Worm (Caenorhabditis elegans) whole organism, young adult: ENCODE measurements around the gene let-653.

Experiments
- B0035.1 ChIP-seq: sonication (generic microtip); optimal IDR thresholded peaks from 2 replicates; lab custom pipeline; 2016; ENCODE audit warnings: missing genetic modification characterization, mild to moderate bottlenecking, missing compliant biosample characterization, missing genotype, missing genetic modification reagents
- D2030.7 ChIP-seq: fragments of 200-800 bp; sonication (Bioruptor generic); IDR thresholded peaks from 2 replicates; pipeline ENCODE4 v1.3.6; 2022; ENCODE audit warnings: missing genetic modification reagents, missing genetic modification characterization, missing compliant biosample characterization
- F22D6.2 ChIP-seq: sonication (generic microtip); optimal IDR thresholded peaks from 2 replicates; lab custom pipeline; 2016; ENCODE audit warnings: mild to moderate bottlenecking, missing genetic modification characterization, missing compliant biosample characterization
- F37B4.10 ChIP-seq: fragments of 200-800 bp; sonication (Bioruptor generic); IDR thresholded peaks from 2 replicates; pipeline ENCODE4 v1.3.6; 2022; ENCODE audit warnings: missing genetic modification characterization, missing compliant biosample characterization
- F39B2.1 ChIP-seq: fragments of 200-800 bp; sonication (Bioruptor generic); IDR thresholded peaks from 2 replicates; pipeline ENCODE4 v1.3.6; 2022; ENCODE audit warnings: missing genetic modification reagents, missing genetic modification characterization, missing compliant biosample characterization
- F57C9.4 ChIP-seq: sonication (generic microtip); optimal IDR thresholded peaks from 2 replicates; lab custom pipeline; 2017; ENCODE audit warnings: mild to moderate bottlenecking, missing genetic modification characterization, missing compliant biosample characterization
- K11D2.4 ChIP-seq: fragments of 200-800 bp; sonication (Bioruptor generic); IDR thresholded peaks from 2 replicates; pipeline ENCODE4 v1.3.6; 2022; ENCODE audit warnings: missing genetic modification reagents, missing genetic modification characterization, missing compliant biosample characterization
- T07F8.4 ChIP-seq: sonication (generic microtip); optimal IDR thresholded peaks from 2 replicates; lab custom pipeline; 2016; ENCODE audit warnings: mild to moderate bottlenecking, missing genetic modification characterization, moderate library complexity, missing compliant biosample characterization
- T26A5.8 ChIP-seq: sonication (generic microtip); optimal IDR thresholded peaks from 2 replicates; lab custom pipeline; 2016; ENCODE audit warnings: missing genetic modification characterization, missing compliant biosample characterization
- Y53G8AR.9 ChIP-seq: fragments of 200-800 bp; sonication (Bioruptor generic); conservative IDR thresholded peaks from 2 replicates; pipeline ENCODE4 v1.3.6; 2022; ENCODE audit warnings: missing genetic modification reagents, missing genetic modification characterization, missing compliant biosample characterization
- Y79H2A.3 ChIP-seq: fragments of 200-800 bp; sonication (Bioruptor generic); conservative IDR thresholded peaks from 2 replicates; pipeline ENCODE4 v1.3.6; 2022; ENCODE audit warnings: missing genetic modification reagents, missing genetic modification characterization, missing compliant biosample characterization
- Y95B8A.8 ChIP-seq: fragments of 200-800 bp; sonication (Bioruptor generic); IDR thresholded peaks from 2 replicates; pipeline ENCODE4 v1.3.6; 2022; ENCODE audit warnings: missing genetic modification reagents, missing genetic modification characterization, missing compliant biosample characterization
- atf-7 ChIP-seq: sonication (generic microtip); optimal IDR thresholded peaks from 2 replicates; lab custom pipeline; 2017; ENCODE audit warnings: mild to moderate bottlenecking, missing genetic modification characterization, missing compliant biosample characterization
- attf-3 ChIP-seq: fragments of 200-800 bp; sonication (Bioruptor generic); conservative IDR thresholded peaks from 2 replicates; pipeline ENCODE4 v1.3.6; 2022; ENCODE audit warnings: missing genetic modification reagents, missing genetic modification characterization, missing compliant biosample characterization
- attf-6 ChIP-seq: fragments of 200-800 bp; sonication (Bioruptor generic); IDR thresholded peaks from 2 replicates; pipeline ENCODE4 v1.3.6; 2022; ENCODE audit warnings: missing genetic modification reagents, missing genetic modification characterization, missing compliant biosample characterization
- cebp-2 ChIP-seq: fragments of 200-800 bp; sonication (Bioruptor generic); IDR thresholded peaks from 2 replicates; pipeline ENCODE4 v1.3.6; 2022; ENCODE audit warnings: missing genetic modification characterization, missing compliant biosample characterization
- ceh-27 ChIP-seq: fragments of 200-800 bp; sonication (Bioruptor generic); optimal IDR thresholded peaks from 2 replicates; lab custom pipeline; 2018; ENCODE audit warnings: mild to moderate bottlenecking, missing genetic modification characterization, moderate library complexity, missing compliant biosample characterization
- ceh-91 ChIP-seq: fragments of 200-800 bp; sonication (Bioruptor generic); IDR thresholded peaks from 2 replicates; pipeline ENCODE4 v1.3.6; 2022; ENCODE audit warnings: missing genetic modification reagents, missing genetic modification characterization, missing compliant biosample characterization
- chd-7 ChIP-seq: sonication (generic microtip); optimal IDR thresholded peaks from 2 replicates; lab custom pipeline; 2016; ENCODE audit warnings: mild to moderate bottlenecking, missing genetic modification characterization, moderate library complexity, missing compliant biosample characterization
- dpl-1 ChIP-seq: fragments of 150-350 bp; optimal IDR thresholded peaks from 2 replicates; lab custom pipeline; 2014; ENCODE audit warnings: missing biosample characterization, missing genetic modification reagents, missing genetic modification characterization
- efl-1 ChIP-seq: fragments of 150-350 bp; optimal IDR thresholded peaks from 2 replicates; lab custom pipeline; 2014; ENCODE audit warnings: missing biosample characterization, missing genetic modification reagents, missing genetic modification characterization
- egrh-3 ChIP-seq: fragments of 200-800 bp; sonication (Bioruptor generic); IDR thresholded peaks from 2 replicates; pipeline ENCODE4 v1.3.6; 2022; ENCODE audit warnings: missing genetic modification reagents, missing genetic modification characterization, missing compliant biosample characterization
- hmg-1.2 ChIP-seq: fragments of 200-800 bp; sonication (Bioruptor generic); IDR thresholded peaks from 2 replicates; pipeline ENCODE4 v1.3.6; 2022; ENCODE audit warnings: missing genetic modification reagents, missing genetic modification characterization, missing compliant biosample characterization
- hmg-20 ChIP-seq: fragments of 200-800 bp; sonication (Bioruptor generic); IDR thresholded peaks from 2 replicates; pipeline ENCODE4 v1.3.6; 2022; ENCODE audit warnings: missing genetic modification reagents, missing genetic modification characterization, missing compliant biosample characterization
- hsf-1 ChIP-seq: fragments of 200-800 bp; sonication (Bioruptor generic); IDR thresholded peaks from 2 replicates; pipeline ENCODE4 v1.3.6; 2022; ENCODE audit warnings: missing genetic modification reagents, missing genetic modification characterization, missing compliant biosample characterization
- let-607 ChIP-seq, 2 experiments: fragments of 200-800 bp in 1 of 2; sonication (Bioruptor generic) in 1 of 2; sonication (generic microtip) in 1 of 2; optimal IDR thresholded peaks; 2 replicates each; lab custom pipeline; 2016 to 2018; ENCODE audit warnings: mild to moderate bottlenecking in 2 of 2, missing compliant biosample characterization in 2 of 2, missing genetic modification characterization in 2 of 2, moderate library complexity in 2 of 2, missing genotype in 1 of 2
- lin-35 ChIP-seq, 3 experiments: fragments of 150-350 bp in 2 of 3; sonication (generic microtip) in 1 of 3; optimal IDR thresholded peaks; 2 replicates each; lab custom pipeline; 2014 to 2018; ENCODE audit warnings: missing biosample characterization in 3 of 3, missing genetic modification characterization in 3 of 3, missing genetic modification reagents in 3 of 3
- lin-54 ChIP-seq: fragments of 200-800 bp; sonication (Bioruptor generic); optimal IDR thresholded peaks from 2 replicates; lab custom pipeline; 2018; ENCODE audit warnings: mild to moderate bottlenecking, missing genetic modification characterization, missing compliant biosample characterization
- lsl-1 ChIP-seq: fragments of 200-800 bp; sonication (Bioruptor generic); optimal IDR thresholded peaks from 2 replicates; lab custom pipeline; 2018; ENCODE audit warnings: mild to moderate bottlenecking, missing genetic modification characterization, moderate library complexity, missing compliant biosample characterization
- madf-6 ChIP-seq: fragments of 200-800 bp; sonication (Bioruptor generic); IDR thresholded peaks from 2 replicates; pipeline ENCODE4 v1.3.6; 2022; ENCODE audit warnings: missing genetic modification reagents, missing genetic modification characterization, missing compliant biosample characterization
- mcd-1 ChIP-seq: fragments of 200-800 bp; sonication (Bioruptor generic); IDR thresholded peaks from 2 replicates; pipeline ENCODE4 v1.3.6; 2022; ENCODE audit warnings: missing genetic modification reagents, missing genetic modification characterization, missing compliant biosample characterization
- mxl-1 ChIP-seq: sonication (generic microtip); optimal IDR thresholded peaks from 2 replicates; lab custom pipeline; 2016; ENCODE audit warnings: missing genetic modification characterization, missing compliant biosample characterization
- nhr-80 ChIP-seq: sonication (generic microtip); optimal IDR thresholded peaks from 2 replicates; lab custom pipeline; 2016; ENCODE audit warnings: missing genetic modification characterization, missing compliant biosample characterization
- pbrm-1 ChIP-seq: fragments of 200-800 bp; sonication (Bioruptor generic); IDR thresholded peaks from 2 replicates; pipeline ENCODE4 v1.3.6; 2022; ENCODE audit warnings: missing genetic modification reagents, missing genetic modification characterization, missing compliant biosample characterization
- rec-8 ChIP-seq, 2 experiments: sonication (generic microtip); optimal IDR thresholded peaks; 2 replicates each; lab custom pipeline; 2016; ENCODE audit warnings: mild to moderate bottlenecking in 2 of 2, missing genetic modification characterization in 2 of 2, missing genetic modification reagents in 2 of 2, missing genotype in 2 of 2, missing biosample characterization in 1 of 2, missing compliant biosample characterization in 1 of 2, moderate library complexity in 1 of 2
- rpc-1 ChIP-seq, 2 experiments: fragments of 150-350 bp in 1 of 2; sonication (generic microtip) in 1 of 2; optimal IDR thresholded peaks; 2 replicates each; lab custom pipeline; 2014 to 2018; ENCODE audit warnings: missing biosample characterization in 1 of 2, missing genetic modification characterization in 1 of 2, missing genetic modification reagents in 1 of 2, missing genotype in 1 of 2
- snpc-1.1 ChIP-seq: sonication (generic microtip); optimal IDR thresholded peaks from 2 replicates; lab custom pipeline; 2017; ENCODE audit warnings: missing genetic modification characterization, mild to moderate bottlenecking, missing compliant biosample characterization, antibody characterized with exemption, moderate library complexity, missing genotype, missing genetic modification reagents; ENCODE audit not compliant: insufficient read depth
- snpc-4 ChIP-seq, 5 experiments: fragments of 150-350 bp in 1 of 5; sonication (generic microtip) in 4 of 5; optimal IDR thresholded peaks; 2 replicates each; lab custom pipeline; 2014 to 2018; ENCODE audit warnings: missing genetic modification characterization in 5 of 5, missing biosample characterization in 3 of 5, antibody characterized with exemption in 2 of 5, mild to moderate bottlenecking in 2 of 5, missing compliant biosample characterization in 2 of 5, missing genotype in 2 of 5, moderate library complexity in 2 of 5, missing genetic modification reagents in 1 of 5
- tbx-9 ChIP-seq: sonication (generic microtip); optimal IDR thresholded peaks from 2 replicates; lab custom pipeline; 2016; ENCODE audit warnings: borderline replicate concordance, missing genetic modification characterization, inconsistent platforms, missing compliant biosample characterization
- zfh-2 ChIP-seq: fragments of 200-800 bp; sonication (Bioruptor generic); conservative IDR thresholded peaks from 2 replicates; pipeline ENCODE4 v1.3.6; 2022; ENCODE audit warnings: missing genetic modification reagents, missing genetic modification characterization, missing compliant biosample characterization
- ztf-22 ChIP-seq: fragments of 200-800 bp; sonication (Bioruptor generic); optimal IDR thresholded peaks from 2 replicates; lab custom pipeline; 2018; ENCODE audit warnings: mild to moderate bottlenecking, missing genetic modification characterization, moderate library complexity, missing compliant biosample characterization
- ztf-3 ChIP-seq: fragments of 200-800 bp; sonication (Bioruptor generic); optimal IDR thresholded peaks from 2 replicates; lab custom pipeline; 2018; ENCODE audit warnings: mild to moderate bottlenecking, missing genetic modification characterization, missing compliant biosample characterization

Gene let-653

ce11 chrIV:11855424-11855823 lies 30.0 kb upstream of the let-653 start:
- no peak for TF ChIP-seq cebp-2 (GFP tag; lab: Robert Waterston, UW)
- TF ChIP-seq F57C9.4 (tag; lab: Kevin White, UChicago): no peak
- TF ChIP-seq ztf-22: no peak
- no peak for TF ChIP-seq F37B4.10 (GFP tag; lab: Robert Waterston, UW)
- no peak for TF ChIP-seq F22D6.2 (tag; lab: Kevin White, UChicago)
- no peak for TF ChIP-seq mcd-1 (GFP tag; lab: Robert Waterston, UW)
- no peak for TF ChIP-seq let-607 (tag; optimal IDR thresholded peaks at IDR 0.05; lab: Kevin White, UChicago)
- TF ChIP-seq K11D2.4: no peak
- no peak for TF ChIP-seq F39B2.1 (GFP tag; lab: Robert Waterston, UW)
- no peak for TF ChIP-seq snpc-1.1
- TF ChIP-seq Y53G8AR.9: no peak
- no peak for TF ChIP-seq T07F8.4 (tag; lab: Kevin White, UChicago)
- TF ChIP-seq pbrm-1 (GFP tag; lab: Robert Waterston, UW): no peak
- TF ChIP-seq ztf-3 (GFP tag; lab: Kevin White, UChicago): no peak
- TF ChIP-seq nhr-80 (tag; lab: Kevin White, UChicago): no peak
- TF ChIP-seq, all 124 proteins: peak for 0

- TF ChIP-seq tbx-9 (no peak), hmg-1.2 (GFP tag; lab: Robert Waterston, UW) (no peak), mxl-1 (tag; lab: Kevin White, UChicago) (no peak), lin-35 (GFP tag; optimal IDR thresholded peaks at IDR 0.05; lab: Kevin White, UChicago) (peak in 1 of 3 experiments; percentile 31), Y79H2A.3 (GFP tag; lab: Robert Waterston, UW) (no peak), efl-1 (GFP tag; lab: Kevin White, UChicago) (peak; percentile 66), rec-8 (tag; optimal IDR thresholded peaks at IDR 0.05; lab: Kevin White, UChicago) (no peak), attf-6 (no peak), T26A5.8 (tag; lab: Kevin White, UChicago) (no peak), lin-54 (GFP tag; lab: Kevin White, UChicago) (peak; percentile 7), chd-7 (tag; lab: Kevin White, UChicago) (no peak), egrh-3 (no peak), lsl-1 (GFP tag; lab: Kevin White, UChicago) (peak; percentile 27), mcd-1 (GFP tag; lab: Robert Waterston, UW) (peak; percentile 45), madf-6 (GFP tag; lab: Robert Waterston, UW) (peak; percentile 41; the same call in 1 of the 2 replicates), F22D6.2 (tag; lab: Kevin White, UChicago) (no peak), dpl-1 (GFP tag; lab: Kevin White, UChicago) (peak; percentile 3), snpc-4 (GFP tag; optimal IDR thresholded peaks at IDR 0.05; lab: Kevin White, UChicago) (peak; percentile 34), snpc-4 (tag; optimal IDR thresholded peaks at IDR 0.05; lab: Kevin White, UChicago) (peak in 1 of 4 experiments; percentile 68), Y95B8A.8 (GFP tag; lab: Robert Waterston, UW) (no peak)
Observed at ce11 chrIV:11855900-11856660, 29.3 kb upstream of the let-653 start, which contains the start of gene ech-2. ech-2 (minus strand) TSS chrIV:11856351.

- TF ChIP-seq attf-3 (GFP tag; lab: Robert Waterston, UW) (no peak), rpc-1 (optimal IDR thresholded peaks at IDR 0.05; lab: Kevin White, UChicago) (no peak), rpc-1 (tag; optimal IDR thresholded peaks at IDR 0.05; lab: Kevin White, UChicago) (no peak), zfh-2 (peak; percentile 99), B0035.1 (no peak), ceh-91 (GFP tag; lab: Robert Waterston, UW) (no peak), lin-54 (GFP tag; lab: Kevin White, UChicago) (no peak), hsf-1 (GFP tag; lab: Robert Waterston, UW) (no peak), snpc-4 (GFP tag; optimal IDR thresholded peaks at IDR 0.05; lab: Kevin White, UChicago) (no peak), snpc-4 (tag; optimal IDR thresholded peaks at IDR 0.05; lab: Kevin White, UChicago) (peak in 2 of 4 experiments; percentile 21 to 27), T26A5.8 (tag; lab: Kevin White, UChicago) (no peak), chd-7 (tag; lab: Kevin White, UChicago) (peak; percentile 27), atf-7 (tag; lab: Kevin White, UChicago) (peak; percentile 29), rec-8 (tag; optimal IDR thresholded peaks at IDR 0.05; lab: Kevin White, UChicago) (no peak), D2030.7 (no peak), hmg-20 (0 out of 2 replicates have a peak, but pooled peaks have one; percentile 20), ceh-27 (GFP tag; lab: Kevin White, UChicago) (peak; percentile 82)
Observed at ce11 chrIV:11857159-11857565, 28.3 kb upstream of the let-653 start.
